Worm (Caenorhabditis elegans): Measurements from ENCODE around the gene ZK1127.12.

ce11 chrII:7065391-7065790 lies 13.5 kb downstream of the ZK1127.12 start, which contains the start of gene nos-2:
- TF ChIP-seq snpc-4 (tag; optimal IDR thresholded peaks at IDR 0.05) (no peak), mab-5 (tag; optimal IDR thresholded peaks at IDR 0.05) (no peak), mep-1 (tag; optimal IDR thresholded peaks at IDR 0.05) (no peak), hlh-1 (tag; optimal IDR thresholded peaks at IDR 0.05) (no peak), unc-62 (GFP tag; optimal IDR thresholded peaks at IDR 0.05) (no peak), pha-4 (tag; optimal IDR thresholded peaks at IDR 0.05) (no peak)
